Fruit fly (Drosophila melanogaster) whole organism, pupa: ENCODE results near the gene Miro.

Experiments
- CG12605 ChIP-seq: fragments of 200-800 bp; sonication (Bioruptor generic); IDR thresholded peaks from 2 replicates; pipeline ENCODE4 v1.3.6; 2022; ENCODE audit warnings: missing biosample characterization, missing genetic modification characterization
- CG4496 ChIP-seq: fragments of 200-800 bp; sonication (Bioruptor generic); IDR thresholded peaks from 3 replicates; pipeline ENCODE4 v1.3.6; 2022; ENCODE audit warnings: missing biosample characterization, missing genetic modification characterization
- Ets98B ChIP-seq: fragments of 200-800 bp; sonication (Bioruptor generic); IDR thresholded peaks from 2 replicates; pipeline ENCODE4 v1.3.6; 2022; ENCODE audit warnings: missing biosample characterization, missing genetic modification characterization

- TF ChIP-seq Ets98B (GFP tag; lab: Robert Waterston, UW) (no peak), CG4496 (GFP tag; lab: Robert Waterston, UW) (no peak), CG12605 (GFP tag; lab: Robert Waterston, UW) (no peak)
Observed at dm6 chr3R:24057188-24057587, 18.5 kb upstream of the Miro start, which contains the start of gene Hsp68.
